Worm (Caenorhabditis elegans) whole organism, L1 larva: ENCODE measurements around the gene spsb-2.

Experiments used
- blmp-1 ChIP-seq: fragments of 150-350 bp; optimal IDR thresholded peaks from 2 replicates; lab custom pipeline; 2014; ENCODE audit warnings: missing biosample characterization, missing genetic modification characterization
- ceh-82 ChIP-seq, 3 experiments: fragments of 150-350 bp in 1 of 3; sonication (generic microtip) in 2 of 3; optimal IDR thresholded peaks; 2 replicates each; lab custom pipeline; 2014 to 2017; ENCODE audit warnings: missing biosample characterization in 3 of 3, missing genetic modification characterization in 3 of 3
- dpl-1 ChIP-seq, 3 experiments: fragments of 150-350 bp in 2 of 3; sonication (generic microtip) in 1 of 3; optimal IDR thresholded peaks; 2 replicates each; lab custom pipeline; 2014 to 2017; ENCODE audit warnings: missing biosample characterization in 3 of 3, missing genetic modification characterization in 3 of 3, missing genetic modification reagents in 3 of 3
- nhr-28 ChIP-seq: fragments of 150-350 bp; optimal IDR thresholded peaks from 2 replicates; lab custom pipeline; 2014; ENCODE audit warnings: missing biosample characterization, missing genetic modification characterization
- snpc-4 ChIP-seq: fragments of 150-350 bp; optimal IDR thresholded peaks from 2 replicates; lab custom pipeline; 2014; ENCODE audit warnings: missing biosample characterization, missing genetic modification characterization

- TF ChIP-seq dpl-1 (GFP tag; optimal IDR thresholded peaks at IDR 0.05; lab: Kevin White, UChicago) (no peak), snpc-4 (tag; lab: Kevin White, UChicago) (no peak), ceh-82 (tag; optimal IDR thresholded peaks at IDR 0.05; lab: Kevin White, UChicago) (no peak), nhr-28 (no peak), blmp-1 (no peak)
Measured at ce11 chrII:15268195-15268594, 38.1 kb downstream of the spsb-2 start, which contains the start of gene rga-9.
